Fruit fly (Drosophila melanogaster): ENCODE results near the gene CG8891.

The CG8891 gene

DNA sequence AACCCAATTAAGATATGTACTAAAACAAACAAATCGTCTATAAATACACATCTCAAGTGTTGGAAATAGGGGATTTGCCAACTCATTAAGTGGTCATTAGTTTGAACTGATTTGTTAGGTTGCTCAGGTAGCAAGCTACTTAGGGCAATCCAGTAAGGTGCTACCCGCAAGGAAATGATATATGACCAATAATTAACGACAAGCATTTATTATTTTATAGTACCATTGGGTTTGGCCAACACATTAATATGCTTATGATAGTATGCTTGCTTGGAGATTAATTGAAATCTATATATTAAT lies 16.6 kb upstream of the CG8891 start:
- TF ChIP-seq N (GFP tag; optimal IDR thresholded peaks at IDR 0.05) (no peak), Jra (GFP tag; optimal IDR thresholded peaks at IDR 0.05) (no peak), pan (optimal IDR thresholded peaks at IDR 0.05) (no peak), Myc (optimal IDR thresholded peaks at IDR 0.05) (no peak), woc (GFP tag; optimal IDR thresholded peaks at IDR 0.05) (no peak), tai (GFP tag; optimal IDR thresholded peaks at IDR 0.05) (no peak), HLH106 (tag; optimal IDR thresholded peaks at IDR 0.05) (no peak), dmrt93B (GFP tag; optimal IDR thresholded peaks at IDR 0.05) (no peak), Rel (GFP tag; optimal IDR thresholded peaks at IDR 0.05) (no peak), Rel (tag; optimal IDR thresholded peaks at IDR 0.05) (no peak), Dfd (GFP tag; optimal IDR thresholded peaks at IDR 0.05) (no peak), Abd-B (GFP tag; optimal IDR thresholded peaks at IDR 0.05) (no peak), usp (GFP tag; optimal IDR thresholded peaks at IDR 0.05) (no peak)

DNA sequence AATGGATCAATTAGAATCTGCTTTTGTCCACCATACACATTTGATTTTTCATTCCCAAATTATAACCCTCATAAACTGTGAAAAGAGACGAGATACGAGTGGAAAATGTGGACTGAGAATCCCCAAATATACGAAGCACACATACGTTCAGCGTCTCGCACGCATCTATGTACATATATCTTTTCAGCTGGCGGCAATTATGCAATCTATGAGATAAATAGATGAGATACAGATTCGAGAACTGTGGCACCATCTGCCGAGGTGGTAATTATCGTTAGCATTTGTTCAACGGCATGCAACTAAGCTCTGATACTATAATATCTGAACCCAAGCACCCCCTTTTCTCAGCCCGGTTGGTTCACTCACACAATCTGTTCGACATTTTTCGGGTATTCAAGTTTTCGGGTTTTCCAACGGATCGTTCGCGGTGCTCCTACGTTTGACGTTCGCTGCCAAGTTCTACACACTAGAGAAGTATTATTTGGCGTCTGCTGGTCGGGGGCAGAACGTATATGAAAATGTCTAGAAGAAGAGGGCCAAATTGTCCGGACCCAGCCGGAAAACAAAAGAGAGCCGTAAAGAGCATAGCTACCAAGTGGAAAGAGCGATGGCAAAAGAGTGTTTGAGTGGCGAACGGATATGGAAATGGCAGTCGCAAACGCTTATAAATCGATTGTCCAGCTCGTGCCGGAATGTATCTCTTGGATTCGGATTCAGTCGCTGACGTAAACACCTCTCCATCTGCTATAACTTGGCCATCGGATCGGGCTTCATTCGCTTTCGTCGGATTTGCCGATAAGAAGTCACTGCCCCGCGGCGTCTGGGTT lies 16.0 kb upstream of the CG8891 start:
- no peak for TF ChIP-seq Myc (optimal IDR thresholded peaks at IDR 0.05)
- TF ChIP-seq CrebA (GFP tag; optimal IDR thresholded peaks at IDR 0.05; ENCODE audit: borderline replicate concordance) = no peak
- no peak for TF ChIP-seq Mio (GFP tag; optimal IDR thresholded peaks at IDR 0.05)
- TF ChIP-seq Dif (GFP tag; optimal IDR thresholded peaks at IDR 0.05; ENCODE audit: partially characterized antibody) = no peak
- TF ChIP-seq woc (GFP tag; optimal IDR thresholded peaks at IDR 0.05) = no peak
- TF ChIP-seq CG9705 (GFP tag; optimal IDR thresholded peaks at IDR 0.05) = no peak
- no peak for TF ChIP-seq Dfd (GFP tag; optimal IDR thresholded peaks at IDR 0.05)

DNA sequence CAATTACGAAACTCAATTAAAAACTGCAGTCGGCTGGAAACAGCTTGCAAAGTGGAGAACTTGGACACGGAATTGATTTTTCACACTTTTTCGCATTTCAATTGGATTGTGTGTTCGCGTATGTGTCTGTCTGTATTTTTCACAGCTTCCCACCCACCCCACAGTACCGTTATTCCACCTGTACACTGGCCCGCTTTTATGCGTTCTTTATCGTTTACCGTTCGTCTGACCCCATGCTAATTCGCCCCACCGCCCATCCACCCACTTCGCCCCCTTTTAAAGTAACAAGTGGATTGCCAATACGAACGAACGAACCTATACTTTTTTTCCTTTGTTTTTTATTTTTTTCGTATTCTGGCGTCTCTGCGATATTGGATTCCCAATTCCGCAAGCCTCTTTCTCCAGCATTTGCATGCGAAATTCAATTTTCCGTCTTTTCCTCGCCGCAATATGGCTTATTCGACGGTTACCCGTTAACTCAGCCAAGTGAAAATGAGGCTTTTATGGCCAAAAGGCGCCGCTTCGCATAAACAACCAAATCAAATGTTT lies 3.0 kb upstream of the CG8891 start:
- TF ChIP-seq Myc (optimal IDR thresholded peaks at IDR 0.05) = no peak
- peak; percentile 3 for TF ChIP-seq Hr83 (GFP tag; optimal IDR thresholded peaks at IDR 0.05; ENCODE audit: poor library complexity, severe bottlenecking)
- no peak for TF ChIP-seq Dfd (GFP tag; optimal IDR thresholded peaks at IDR 0.05)
- peak; percentile 80 for TF ChIP-seq jim (GFP tag; optimal IDR thresholded peaks at IDR 0.05)

DNA sequence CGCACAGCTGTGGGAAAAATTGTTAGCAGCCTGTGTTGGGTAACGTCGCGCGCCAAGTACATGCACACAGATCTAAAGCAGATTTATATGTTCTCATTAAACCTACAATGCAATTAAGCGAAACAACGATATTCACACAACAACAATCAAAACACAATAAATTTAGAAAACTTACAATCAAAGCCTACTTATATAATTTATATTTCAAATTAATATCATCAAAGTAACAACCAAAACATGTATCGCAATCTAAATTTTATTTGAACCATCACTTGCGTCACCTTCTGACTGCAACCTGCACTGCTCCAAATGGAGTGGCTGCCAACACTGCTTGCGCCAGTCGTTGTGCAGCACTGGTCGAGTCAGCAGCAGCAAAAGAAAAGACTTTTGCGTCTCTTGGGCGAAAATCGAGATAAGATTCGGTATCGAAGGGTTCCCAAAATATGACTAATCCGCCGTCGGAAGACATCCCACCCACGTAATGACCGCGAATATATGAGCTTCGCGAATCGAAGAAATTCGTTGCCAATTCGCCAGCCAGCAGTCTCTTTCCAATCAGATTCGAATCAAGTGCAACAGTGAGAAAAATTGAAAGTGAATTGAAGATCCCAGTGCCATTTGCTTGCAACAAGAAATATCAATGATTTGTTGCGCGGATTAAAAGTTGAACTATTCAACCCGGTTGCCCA lies 2.2 kb upstream of the CG8891 start, which contains the start of the genes CG8892 and CG34126:
CG8892 (minus strand) TSS at position 315 of the 689 bp plus-strand sequence.
CG34126 (plus strand) TSS at position 337 of the 689 bp plus-strand sequence.
- TF ChIP-seq lola (GFP tag; optimal IDR thresholded peaks at IDR 0.05) = no peak
- peak; percentile 97 for TF ChIP-seq ey (GFP tag; optimal IDR thresholded peaks at IDR 0.05)
- TF ChIP-seq GATAd (GFP tag; optimal IDR thresholded peaks at IDR 0.05) = peak; percentile 94
- TF ChIP-seq N (GFP tag; optimal IDR thresholded peaks at IDR 0.05) = no peak
- peak; percentile 98 for TF ChIP-seq fru (GFP tag; optimal IDR thresholded peaks at IDR 0.05)
- peak; percentile 99 for TF ChIP-seq HLH106 (tag; optimal IDR thresholded peaks at IDR 0.05)
- TF ChIP-seq woc (GFP tag; optimal IDR thresholded peaks at IDR 0.05) = peak; percentile 98
- no peak for TF ChIP-seq Dfd (GFP tag; optimal IDR thresholded peaks at IDR 0.05)
- peak; percentile 98 for TF ChIP-seq Hnf4 (GFP tag; optimal IDR thresholded peaks at IDR 0.05)
- no peak for TF ChIP-seq Dif (GFP tag; optimal IDR thresholded peaks at IDR 0.05; ENCODE audit: partially characterized antibody)
- TF ChIP-seq Vsx2 (GFP tag; optimal IDR thresholded peaks at IDR 0.05; ENCODE audit: partially characterized antibody) = no peak
- no peak for TF ChIP-seq usp (GFP tag; optimal IDR thresholded peaks at IDR 0.05)
- peak; percentile 99 for TF ChIP-seq dmrt93B (GFP tag; optimal IDR thresholded peaks at IDR 0.05)
- no peak for TF ChIP-seq pan (optimal IDR thresholded peaks at IDR 0.05)
- TF ChIP-seq Hr83 (GFP tag; optimal IDR thresholded peaks at IDR 0.05; ENCODE audit: poor library complexity, severe bottlenecking) = peak; percentile 97
- peak; percentile 95 for TF ChIP-seq dsf (GFP tag; optimal IDR thresholded peaks at IDR 0.05; ENCODE audit: borderline replicate concordance)
- TF ChIP-seq Abd-B (GFP tag; optimal IDR thresholded peaks at IDR 0.05) = no peak
- peak; percentile 92 for TF ChIP-seq Mio (GFP tag; optimal IDR thresholded peaks at IDR 0.05)
- TF ChIP-seq Sp1 (GFP tag; optimal IDR thresholded peaks at IDR 0.05) = peak; percentile 97
- peak; percentile 97 for TF ChIP-seq OdsH (GFP tag; optimal IDR thresholded peaks at IDR 0.05)
- peak; percentile 93 for TF ChIP-seq jim (GFP tag; optimal IDR thresholded peaks at IDR 0.05)
- peak; percentile 97 for TF ChIP-seq psq (GFP tag; optimal IDR thresholded peaks at IDR 0.05)
- peak; percentile 98 for TF ChIP-seq br (GFP tag; optimal IDR thresholded peaks at IDR 0.05)
- peak; percentile 62 for TF ChIP-seq Myc (optimal IDR thresholded peaks at IDR 0.05)
- peak; percentile 98 for TF ChIP-seq CG9705 (GFP tag; optimal IDR thresholded peaks at IDR 0.05)
- TF ChIP-seq foxo (GFP tag; optimal IDR thresholded peaks at IDR 0.05) = peak; percentile 91 to 99
- no peak for TF ChIP-seq CrebA (GFP tag; optimal IDR thresholded peaks at IDR 0.05; ENCODE audit: borderline replicate concordance)
- TF ChIP-seq tai (GFP tag; optimal IDR thresholded peaks at IDR 0.05) = no peak
- TF ChIP-seq dl (GFP tag; optimal IDR thresholded peaks at IDR 0.05; ENCODE audit: insufficient read depth in 1 of 2, partially characterized antibody in 2 of 2) = no peak
- TF ChIP-seq brk (GFP tag; optimal IDR thresholded peaks at IDR 0.05) = peak; percentile 95
- TF ChIP-seq Jra (GFP tag; optimal IDR thresholded peaks at IDR 0.05) = peak; percentile 97
- peak; percentile 99 for TF ChIP-seq sv (GFP tag; optimal IDR thresholded peaks at IDR 0.05)
- TF ChIP-seq Rel (GFP tag; optimal IDR thresholded peaks at IDR 0.05) = peak; percentile 89
- peak; percentile 87 for TF ChIP-seq Rel (tag; optimal IDR thresholded peaks at IDR 0.05)
- TF ChIP-seq h (GFP tag; optimal IDR thresholded peaks at IDR 0.05) = peak; percentile 98
- peak; percentile 91 for TF ChIP-seq sage (GFP tag; optimal IDR thresholded peaks at IDR 0.05)
- peak; percentile 93 for TF ChIP-seq CG32264 (GFP tag; optimal IDR thresholded peaks at IDR 0.05)
- TF ChIP-seq rgr (GFP tag; optimal IDR thresholded peaks at IDR 0.05) = peak; percentile 98
